Worm (Caenorhabditis elegans): ENCODE data around the gene nspg-10.

DNA sequence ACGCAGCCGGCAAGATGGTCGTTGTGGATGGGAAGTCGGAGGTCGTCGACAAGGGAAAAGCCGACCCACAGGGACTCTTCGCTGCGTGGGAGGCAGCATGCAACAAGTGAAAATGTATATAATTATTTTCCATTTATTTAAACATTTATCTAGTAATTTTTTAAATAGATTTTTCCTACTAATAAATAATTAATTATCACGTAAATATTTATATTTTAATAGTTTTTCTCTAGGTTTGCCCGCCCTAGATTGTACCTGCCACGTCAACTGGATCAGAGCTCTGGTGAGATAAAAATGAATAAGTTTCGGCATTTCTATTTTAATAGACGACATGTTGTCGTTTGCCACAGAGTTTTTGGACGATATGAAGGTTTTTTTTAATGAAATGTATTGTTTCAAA is 47.4 kb downstream of the nspg-10 start, which contains the start of gene psr-1:
- TF ChIP-seq D2030.7 (GFP tag; IDR thresholded peaks at IDR 0.05), result no peak
- TF ChIP-seq attf-6 (GFP tag; IDR thresholded peaks at IDR 0.05), result no peak
- TF ChIP-seq fkh-3 (tag; optimal IDR thresholded peaks at IDR 0.05), result no peak
- TF ChIP-seq lir-1 (GFP tag; conservative IDR thresholded peaks at IDR 0.05), result no peak
- TF ChIP-seq K11D2.4 (GFP tag; IDR thresholded peaks at IDR 0.05), result no peak
- TF ChIP-seq mes-4 (tag; optimal IDR thresholded peaks at IDR 0.05), result no peak
- no peak for TF ChIP-seq bed-1 (GFP tag; IDR thresholded peaks at IDR 0.05)
- no peak for TF ChIP-seq bed-2 (GFP tag; IDR thresholded peaks at IDR 0.05)
- no peak for TF ChIP-seq him-1 (tag; optimal IDR thresholded peaks at IDR 0.05)
- TF ChIP-seq nhr-80 (tag; optimal IDR thresholded peaks at IDR 0.05), result no peak
- no peak for TF ChIP-seq cebp-1 (GFP tag; IDR thresholded peaks at IDR 0.05)
- no peak for TF ChIP-seq cebp-1 (tag; optimal IDR thresholded peaks at IDR 0.05)
- no peak for TF ChIP-seq unc-62 (GFP tag; optimal IDR thresholded peaks at IDR 0.05)
- TF ChIP-seq Y53G8AR.9 (GFP tag; conservative IDR thresholded peaks at IDR 0.05), result no peak
- TF ChIP-seq lag-1 (GFP tag; IDR thresholded peaks at IDR 0.05), result no peak

All from whole organism, young adult.